Fruit fly (Drosophila melanogaster): ENCODE results near the gene CG43134.

Gene CG43134

dm6 chrX:4262661-4263060 is 15.5 kb downstream of the CG43134 start (continued):
- no peak for TF ChIP-seq CG15336 (GFP tag; IDR thresholded peaks at IDR 0.05)
- TF ChIP-seq Gug (GFP tag; IDR thresholded peaks at IDR 0.05), result 0 out of 2 replicates have a peak, but pooled peaks have one; percentile 24
- peak; percentile 0 for TF ChIP-seq achi (GFP tag; optimal IDR thresholded peaks at IDR 0.05)
- TF ChIP-seq CG8632 (GFP tag; optimal IDR thresholded peaks at IDR 0.05), result no peak
- TF ChIP-seq cyc (GFP tag; optimal IDR thresholded peaks at IDR 0.05), result peak; percentile 47
- TF ChIP-seq Sox14 (GFP tag; optimal IDR thresholded peaks at IDR 0.05), result peak; percentile 10
- TF ChIP-seq CG9139 (GFP tag; optimal IDR thresholded peaks at IDR 0.05), result no peak
- TF ChIP-seq Ets96B (tag; optimal IDR thresholded peaks at IDR 0.05), result peak; percentile 42

dm6 chrX:4264319-4264718 is 17.2 kb downstream of the CG43134 start:
- TF ChIP-seq fd59A (GFP tag; optimal IDR thresholded peaks at IDR 0.05), result no peak
- no peak for TF ChIP-seq CG11902 (GFP tag; optimal IDR thresholded peaks at IDR 0.05)
- TF ChIP-seq Met (GFP tag; optimal IDR thresholded peaks at IDR 0.05), result no peak
- peak; percentile 43 for TF ChIP-seq CG6276 (GFP tag; optimal IDR thresholded peaks at IDR 0.05)
- no peak for TF ChIP-seq CG34406 (GFP tag; optimal IDR thresholded peaks at IDR 0.05)
- peak; percentile 58; the same call in 1 of the 2 replicates for TF ChIP-seq Gug (GFP tag; IDR thresholded peaks at IDR 0.05)
- TF ChIP-seq Sox15 (GFP tag; optimal IDR thresholded peaks at IDR 0.05), result no peak
- no peak for TF ChIP-seq Blimp-1 (GFP tag; optimal IDR thresholded peaks at IDR 0.05)
- no peak for TF ChIP-seq Ets21C (GFP tag; optimal IDR thresholded peaks at IDR 0.05)
- TF ChIP-seq lz (GFP tag; optimal IDR thresholded peaks at IDR 0.05), result no peak
- TF ChIP-seq CG31627 (GFP tag; optimal IDR thresholded peaks at IDR 0.05), result no peak
- peak; percentile 71; the same call in 2 of the 3 replicates for TF ChIP-seq CG6163 (GFP tag; IDR thresholded peaks at IDR 0.05)
- no peak for TF ChIP-seq CG7368 (GFP tag; optimal IDR thresholded peaks at IDR 0.05)
- TF ChIP-seq Hr4 (GFP tag; optimal IDR thresholded peaks at IDR 0.05), result peak; percentile 73
- no peak for TF ChIP-seq esn (GFP tag; optimal IDR thresholded peaks at IDR 0.05)
- TF ChIP-seq CG3919 (GFP tag; optimal IDR thresholded peaks at IDR 0.05), result peak; percentile 30
- TF ChIP-seq CG1621 (tag; optimal IDR thresholded peaks at IDR 0.05), result no peak
- peak; percentile 60; the same call in 1 of the 3 replicates for TF ChIP-seq CG8119 (GFP tag; IDR thresholded peaks at IDR 0.05)
- no peak for TF ChIP-seq svp (GFP tag)
- no peak for TF ChIP-seq Hr38 (GFP tag; optimal IDR thresholded peaks at IDR 0.05)
- TF ChIP-seq vri (GFP tag; optimal IDR thresholded peaks at IDR 0.05), result no peak
- TF ChIP-seq CG6792 (GFP tag; optimal IDR thresholded peaks at IDR 0.05), result no peak
- peak; percentile 15 for TF ChIP-seq net (GFP tag; optimal IDR thresholded peaks at IDR 0.05)
- no peak for TF ChIP-seq Sox102F (GFP tag; optimal IDR thresholded peaks at IDR 0.05)
- peak; percentile 23 for TF ChIP-seq Lpt (GFP tag; optimal IDR thresholded peaks at IDR 0.05)
- no peak for TF ChIP-seq CG3032 (tag; optimal IDR thresholded peaks at IDR 0.05)
- TF ChIP-seq dac (GFP tag; optimal IDR thresholded peaks at IDR 0.05), result peak; percentile 34
- TF ChIP-seq ss (GFP tag; optimal IDR thresholded peaks at IDR 0.05), result peak; percentile 15 to 50
- no peak for TF ChIP-seq CG9139 (GFP tag; optimal IDR thresholded peaks at IDR 0.05)
- TF ChIP-seq CG4318 (GFP tag; optimal IDR thresholded peaks at IDR 0.05), result peak; percentile 11
- peak; percentile 43 for TF ChIP-seq achi (GFP tag; optimal IDR thresholded peaks at IDR 0.05)
- TF ChIP-seq Eip75B (GFP tag; optimal IDR thresholded peaks at IDR 0.05), result peak; percentile 9
- TF ChIP-seq dsx (GFP tag; optimal IDR thresholded peaks at IDR 0.05; ENCODE audit: poor library complexity, severe bottlenecking), result no peak
- no peak for TF ChIP-seq CG6854 (GFP tag; optimal IDR thresholded peaks at IDR 0.05)
- TF ChIP-seq CG10631 (GFP tag; optimal IDR thresholded peaks at IDR 0.05), result peak; percentile 16
- TF ChIP-seq CG11294 (GFP tag; IDR thresholded peaks at IDR 0.05), result peak; percentile 59; the same call in 1 of the 2 replicates
- TF ChIP-seq Hr39 (GFP tag; optimal IDR thresholded peaks at IDR 0.05), result no peak
- no peak for TF ChIP-seq fkh (GFP tag; optimal IDR thresholded peaks at IDR 0.05)
- no peak for TF ChIP-seq CG8632 (GFP tag; optimal IDR thresholded peaks at IDR 0.05)
- no peak for TF ChIP-seq Ets96B (tag; optimal IDR thresholded peaks at IDR 0.05)
- peak; percentile 22 for TF ChIP-seq CG10669 (GFP tag; optimal IDR thresholded peaks at IDR 0.05)
- no peak for TF ChIP-seq CG11762 (GFP tag; optimal IDR thresholded peaks at IDR 0.05; ENCODE audit: insufficient read depth)
- TF ChIP-seq topi (GFP tag; optimal IDR thresholded peaks at IDR 0.05), result no peak
- no peak for TF ChIP-seq Eip93F (GFP tag; optimal IDR thresholded peaks at IDR 0.05)
- TF ChIP-seq acj6 (GFP tag; optimal IDR thresholded peaks at IDR 0.05), result peak; percentile 29
- TF ChIP-seq CG8319 (GFP tag; optimal IDR thresholded peaks at IDR 0.05), result no peak
- TF ChIP-seq salr (GFP tag; optimal IDR thresholded peaks at IDR 0.05), result peak in 1 of 2 experiments; percentile 10
